Worm (Caenorhabditis elegans) whole organism, L4 larva: ENCODE measurements around the gene C54E4.4.

ENCODE experiments used
- F49E8.2 ChIP-seq: sonication (generic microtip); optimal IDR thresholded peaks from 2 replicates; lab custom pipeline; 2016; ENCODE audit warnings: missing compliant biosample characterization, mild to moderate bottlenecking, missing genetic modification characterization, borderline replicate concordance
- ZK546.5 ChIP-seq, 2 experiments: sonication (generic microtip); optimal IDR thresholded peaks; 2 replicates each; lab custom pipeline; 2017; ENCODE audit warnings: missing biosample characterization in 2 of 2, missing genetic modification characterization in 2 of 2
- aly-2 ChIP-seq: sonication (generic microtip); optimal IDR thresholded peaks from 2 replicates; lab custom pipeline; 2018; ENCODE audit warnings: missing biosample characterization, missing genetic modification characterization
- ama-1 ChIP-seq: fragments of 150-350 bp; optimal IDR thresholded peaks from 2 replicates; lab custom pipeline; 2014; ENCODE audit warnings: inconsistent platforms, mixed read lengths
- lir-3 ChIP-seq: sonication (generic microtip); optimal IDR thresholded peaks from 2 replicates; lab custom pipeline; 2016; ENCODE audit warnings: mild to moderate bottlenecking, missing genetic modification characterization, missing compliant biosample characterization
- mxl-2 ChIP-seq: fragments of 200-800 bp; sonication (Bioruptor generic); conservative IDR thresholded peaks from 2 replicates; pipeline ENCODE4 v1.3.6; 2022; ENCODE audit warnings: missing genetic modification reagents, missing genetic modification characterization, missing compliant biosample characterization
- php-3 ChIP-seq: fragments of 200-800 bp; sonication (Bioruptor generic); IDR thresholded peaks from 2 replicates; pipeline ENCODE4 v1.3.6; 2022; ENCODE audit warnings: missing genetic modification reagents, missing genetic modification characterization, missing compliant biosample characterization
- skn-1 ChIP-seq: fragments of 150-350 bp; optimal IDR thresholded peaks from 2 replicates; lab custom pipeline; 2014; ENCODE audit warnings: missing biosample characterization, missing genetic modification characterization
- zip-2 ChIP-seq: fragments of 150-350 bp; optimal IDR thresholded peaks from 2 replicates; lab custom pipeline; 2014; ENCODE audit warnings: missing biosample characterization, missing genetic modification characterization
- ztf-11 ChIP-seq: fragments of 150-350 bp; optimal IDR thresholded peaks from 2 replicates; lab custom pipeline; 2014; ENCODE audit warnings: missing biosample characterization, missing genetic modification characterization

- TF ChIP-seq mxl-2 (GFP tag; lab: Robert Waterston, UW) (no peak), ama-1 (no peak), skn-1 (tag; lab: Kevin White, UChicago) (no peak), php-3 (GFP tag; lab: Robert Waterston, UW) (no peak), ztf-11 (tag; lab: Kevin White, UChicago) (no peak), zip-2 (tag; lab: Kevin White, UChicago) (no peak), F49E8.2 (tag; lab: Kevin White, UChicago) (no peak), ZK546.5 (tag; optimal IDR thresholded peaks at IDR 0.05; lab: Kevin White, UChicago) (no peak), lir-3 (tag; lab: Kevin White, UChicago) (no peak), aly-2 (tag; lab: Kevin White, UChicago) (no peak)
Observed at ce11 chrIV:2140543-2140942, 27.9 kb downstream of the C54E4.4 start, which contains the start of gene C54E4.12.
